Worm (Caenorhabditis elegans) whole organism, L4/young adult: ENCODE data around the gene F16B4.2.

Source experiments
- dao-5 ChIP-seq: sonication (generic microtip); optimal IDR thresholded peaks from 2 replicates; lab custom pipeline; 2016; ENCODE audit warnings: missing genotype, missing genetic modification characterization, moderate library complexity, missing compliant biosample characterization
- him-1 ChIP-seq: sonication (generic microtip); optimal IDR thresholded peaks from 2 replicates; lab custom pipeline; 2016; ENCODE audit warnings: missing genotype, missing genetic modification reagents, missing genetic modification characterization, missing compliant biosample characterization

DNA sequence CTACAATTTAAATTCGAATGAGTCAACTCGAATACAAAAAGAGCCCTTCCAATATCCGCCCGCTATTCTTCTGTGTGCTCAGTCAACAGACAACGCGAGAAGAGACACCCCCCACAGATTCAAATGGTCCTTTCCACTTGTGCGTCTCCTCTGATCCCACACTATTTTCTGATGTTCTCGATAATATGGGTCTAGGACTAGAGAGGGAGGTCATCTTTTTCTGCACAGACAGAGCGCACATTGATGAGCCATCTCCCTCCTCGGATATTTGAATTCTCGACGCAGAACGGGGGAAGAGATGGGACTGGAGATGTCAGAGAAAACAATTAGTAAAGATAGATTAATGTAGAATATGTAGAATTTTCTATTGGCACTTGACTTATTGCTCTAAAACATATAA, 30.2 kb upstream of the F16B4.2 start:
- no peak for TF ChIP-seq him-1
- TF ChIP-seq dao-5 (tag; lab: Kevin White, UChicago) = no peak
